Fruit fly (Drosophila melanogaster) whole organism, adult: Measurements from ENCODE around the gene CG8562.

Source experiments
- CG11617 ChIP-seq: fragments of 200-800 bp; sonication (Bioruptor generic); optimal IDR thresholded peaks from 2 replicates; lab custom pipeline; 2017; ENCODE audit warnings: mild to moderate bottlenecking, missing biosample characterization, missing genetic modification reagents, missing genetic modification characterization
- CG12768 ChIP-seq: fragments of 200-800 bp; sonication (Bioruptor generic); optimal IDR thresholded peaks from 2 replicates; lab custom pipeline; 2017; ENCODE audit warnings: missing biosample characterization, missing genetic modification characterization, mild to moderate bottlenecking, moderate library complexity, missing genetic modification reagents
- CG14711 ChIP-seq: fragments of 200-800 bp; sonication (Bioruptor generic); optimal IDR thresholded peaks from 2 replicates; lab custom pipeline; 2018; ENCODE audit warnings: missing biosample characterization, mild to moderate bottlenecking, missing genetic modification characterization, moderate library complexity
- CG1620 ChIP-seq: fragments of 200-800 bp; sonication (Bioruptor generic); optimal IDR thresholded peaks from 2 replicates; lab custom pipeline; 2016; ENCODE audit warnings: missing biosample characterization, missing genetic modification characterization
- CG5204 ChIP-seq: fragments of 200-800 bp; sonication (Bioruptor generic); optimal IDR thresholded peaks from 2 replicates; lab custom pipeline; 2016; ENCODE audit warnings: missing biosample characterization, missing genetic modification characterization
- CG7045 ChIP-seq: fragments of 200-800 bp; sonication (Bioruptor generic); optimal IDR thresholded peaks from 2 replicates; lab custom pipeline; 2017; ENCODE audit warnings: missing biosample characterization, mild to moderate bottlenecking, missing genetic modification characterization
- CG7101 ChIP-seq: fragments of 200-800 bp; sonication (Bioruptor generic); optimal IDR thresholded peaks from 2 replicates; lab custom pipeline; 2018; ENCODE audit warnings: missing biosample characterization, mild to moderate bottlenecking, missing genetic modification characterization, moderate library complexity
- Crg-1 ChIP-seq: fragments of 200-800 bp; sonication (Bioruptor generic); optimal IDR thresholded peaks from 2 replicates; lab custom pipeline; 2016; ENCODE audit warnings: missing biosample characterization, missing genetic modification characterization
- Hr96 ChIP-seq: fragments of 200-800 bp; sonication (Bioruptor generic); optimal IDR thresholded peaks from 2 replicates; lab custom pipeline; 2016; ENCODE audit warnings: missing biosample characterization, missing genetic modification characterization
- Mnt ChIP-seq: fragments of 200-800 bp; sonication (Bioruptor generic); optimal IDR thresholded peaks from 2 replicates; lab custom pipeline; 2016; ENCODE audit warnings: missing biosample characterization, mild to moderate bottlenecking, missing genetic modification characterization
- bab1 ChIP-seq: fragments of 200-800 bp; sonication (Bioruptor generic); optimal IDR thresholded peaks from 3 replicates; lab custom pipeline; 2019; ENCODE audit warnings: missing biosample characterization, mild to moderate bottlenecking, missing genetic modification characterization, moderate library complexity
- cic ChIP-seq: fragments of 200-800 bp; sonication (Bioruptor generic); optimal IDR thresholded peaks from 2 replicates; lab custom pipeline; 2017; ENCODE audit warnings: missing biosample characterization, mild to moderate bottlenecking, missing genetic modification characterization, moderate library complexity
- cnc ChIP-seq, 2 experiments: fragments of >200 bp; optimal IDR thresholded peaks; 2 replicates each; lab custom pipeline; 2017
- kay ChIP-seq: fragments of 200-800 bp; sonication (Bioruptor generic); peaks from one replicate; lab custom pipeline; 2016; ENCODE audit warnings: missing biosample characterization, missing genetic modification characterization, borderline replicate concordance
- ovo ChIP-seq: fragments of 200-800 bp; sonication (Bioruptor generic); optimal IDR thresholded peaks from 2 replicates; lab custom pipeline; 2016; ENCODE audit warnings: missing biosample characterization, missing genetic modification characterization
- pad ChIP-seq: fragments of 200-800 bp; sonication (Bioruptor generic); optimal IDR thresholded peaks from 3 replicates; lab custom pipeline; 2017; ENCODE audit warnings: missing biosample characterization, missing genetic modification characterization, mild to moderate bottlenecking, moderate library complexity, missing genetic modification reagents
- tj ChIP-seq: fragments of 200-800 bp; sonication (Bioruptor generic); optimal IDR thresholded peaks from 3 replicates; lab custom pipeline; 2017; ENCODE audit warnings: missing biosample characterization, mild to moderate bottlenecking, missing genetic modification characterization, moderate library complexity
- toe ChIP-seq: fragments of 200-800 bp; sonication (Bioruptor generic); optimal IDR thresholded peaks from 2 replicates; lab custom pipeline; 2016; ENCODE audit warnings: missing biosample characterization, missing genetic modification characterization

The CG8562 gene

dm6 chr3L:7364717-7365278 is 33.3 kb upstream of the CG8562 start:
- no peak for TF ChIP-seq CG12768 (GFP tag; lab: Kevin White, UChicago)

dm6 chr3L:7367798-7368678 is 30.0 kb upstream of the CG8562 start:
- TF ChIP-seq pad (GFP tag; lab: Kevin White, UChicago) = peak; percentile 99
- peak; percentile 91 for TF ChIP-seq ovo (GFP tag; lab: Kevin White, UChicago)
- peak; percentile 92 for TF ChIP-seq kay
- no peak for TF ChIP-seq bab1 (GFP tag; lab: Kevin White, UChicago)
- TF ChIP-seq Crg-1 (GFP tag; lab: Kevin White, UChicago) = peak; percentile 7
- TF ChIP-seq tj (GFP tag; lab: Kevin White, UChicago) = no peak
- TF ChIP-seq cic = peak; percentile 50
- no peak for TF ChIP-seq CG14711 (tag; lab: Kevin White, UChicago)
- peak; percentile 5 for TF ChIP-seq CG11617 (GFP tag; lab: Kevin White, UChicago)
- TF ChIP-seq Mnt (GFP tag; lab: Kevin White, UChicago) = peak; percentile 44

dm6 chr3L:7368934-7369333 is 29.2 kb upstream of the CG8562 start, which contains the start of gene Sh3beta:
Sh3beta (minus strand) TSS chr3L:7369260.
- TF ChIP-seq pad (GFP tag; lab: Kevin White, UChicago) = no peak
- peak; percentile 41 for TF ChIP-seq kay

- TF ChIP-seq CG7045 (GFP tag; lab: Kevin White, UChicago) (no peak), Crg-1 (GFP tag; lab: Kevin White, UChicago) (no peak), tj (GFP tag; lab: Kevin White, UChicago) (no peak), CG1620 (no peak), cnc (optimal IDR thresholded peaks at IDR 0.05; lab: Kevin White, UChicago) (no peak), CG7101 (tag; lab: Kevin White, UChicago) (no peak), toe (GFP tag; lab: Kevin White, UChicago) (no peak), CG12768 (GFP tag; lab: Kevin White, UChicago) (no peak)
Measured at dm6 chr3L:7369543-7369942, 28.5 kb upstream of the CG8562 start, which contains the start of gene akirin. akirin (plus strand) TSS chr3L:7369843.

- TF ChIP-seq ovo (GFP tag; lab: Kevin White, UChicago) = no peak
- peak; percentile 68 for TF ChIP-seq pad (GFP tag; lab: Kevin White, UChicago)
- peak; percentile 35 for TF ChIP-seq tj (GFP tag; lab: Kevin White, UChicago)
- TF ChIP-seq cic = peak; percentile 9
- TF ChIP-seq CG11617 (GFP tag; lab: Kevin White, UChicago) = peak; percentile 52
- TF ChIP-seq Mnt (GFP tag; lab: Kevin White, UChicago) = peak; percentile 91
- TF ChIP-seq CG7101 (tag; lab: Kevin White, UChicago) = peak; percentile 14
- no peak for TF ChIP-seq CG5204 (GFP tag; lab: Kevin White, UChicago)
Measured at dm6 chr3L:7370231-7370882, 27.7 kb upstream of the CG8562 start.

dm6 chr3L:7371290-7371689 is 26.8 kb upstream of the CG8562 start:
- TF ChIP-seq kay (peak; percentile 46), CG14711 (tag; lab: Kevin White, UChicago) (no peak)

dm6 chr3L:7376151-7376550 is 21.9 kb upstream of the CG8562 start:
- TF ChIP-seq Hr96 (GFP tag; lab: Kevin White, UChicago) (no peak), Crg-1 (GFP tag; lab: Kevin White, UChicago) (no peak)

dm6 chr3L:7376830-7377229 is 21.3 kb upstream of the CG8562 start:
- no peak for TF ChIP-seq Hr96 (GFP tag; lab: Kevin White, UChicago)
